Fruit fly (Drosophila melanogaster): ENCODE data around the gene Pi3K68D.

dm6 chr3L:11801622-11802021, 11.8 kb upstream of the Pi3K68D start:
- TF ChIP-seq CG34367 (tag; optimal IDR thresholded peaks at IDR 0.05) (no peak), D1 (tag; optimal IDR thresholded peaks at IDR 0.05) (no peak), gl (tag; optimal IDR thresholded peaks at IDR 0.05) (no peak), Snoo (tag; optimal IDR thresholded peaks at IDR 0.05) (no peak)

Data from whole organism, pupa.